Worm (Caenorhabditis elegans) whole organism, L1 larva: ENCODE data around the gene clc-7.

Experiments
- ceh-90 ChIP-seq: sonication (generic microtip); optimal IDR thresholded peaks from 2 replicates; lab custom pipeline; 2016; ENCODE audit warnings: missing genetic modification characterization, missing compliant biosample characterization
- fos-1 ChIP-seq: fragments of 150-350 bp; optimal IDR thresholded peaks from 2 replicates; lab custom pipeline; 2014; ENCODE audit warnings: missing biosample characterization, missing genetic modification characterization
- nhr-76 ChIP-seq: sonication (generic microtip); optimal IDR thresholded peaks from 2 replicates; lab custom pipeline; 2017; ENCODE audit warnings: missing biosample characterization, missing genetic modification characterization

DNA sequence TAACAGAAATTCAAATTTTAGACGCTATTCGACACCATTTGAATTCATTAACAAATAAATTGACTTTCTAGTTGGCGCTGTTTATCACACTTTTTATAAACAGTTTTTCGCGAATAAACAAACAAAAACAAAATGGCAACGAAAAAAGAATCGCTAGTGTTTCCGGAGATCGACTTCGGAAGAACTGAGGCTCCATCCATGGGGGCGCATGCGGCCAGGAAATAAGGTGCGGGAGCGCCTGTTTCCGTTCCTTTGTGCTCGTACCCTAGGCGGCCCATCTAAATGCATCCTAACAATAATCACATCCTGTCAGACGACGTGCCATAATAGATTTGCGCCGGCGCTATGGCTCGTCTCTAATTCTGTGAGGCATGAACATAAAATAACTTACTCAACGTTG lies 16.2 kb downstream of the clc-7 start:
- no peak for TF ChIP-seq fos-1 (tag; lab: Kevin White, UChicago)
- no peak for TF ChIP-seq ceh-90 (tag; lab: Kevin White, UChicago)
- TF ChIP-seq nhr-76 (tag; lab: Kevin White, UChicago): no peak
